Worm (Caenorhabditis elegans): Measurements from ENCODE around the gene sul-2.

The sul-2 gene

DNA sequence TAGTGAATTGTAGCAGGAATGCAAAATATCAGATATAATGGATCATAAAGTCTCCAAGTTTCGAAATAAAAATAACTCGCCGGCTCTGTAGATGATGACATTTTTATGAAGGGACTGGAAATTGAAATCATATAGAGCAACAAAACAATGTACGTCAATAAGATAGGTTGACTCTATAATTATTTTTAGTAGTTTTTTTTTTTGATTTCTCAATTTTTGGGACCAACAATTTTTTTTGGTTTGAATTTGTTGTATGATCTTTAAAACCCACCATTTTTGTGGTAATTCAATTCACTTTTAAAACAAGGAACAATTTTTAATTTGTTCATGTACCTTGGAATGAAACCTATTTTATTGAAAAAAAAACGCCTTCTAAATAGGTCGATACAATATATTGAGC, 32.5 kb downstream of the sul-2 start, which contains the start of gene F20D6.12:
Gene F20D6.12 (minus strand): TSS at position 101 of the 400 bp plus-strand sequence.
- TF ChIP-seq ztf-23 (GFP tag; IDR thresholded peaks at IDR 0.05), result no peak
- no peak for TF ChIP-seq ref-1 (GFP tag; conservative IDR thresholded peaks at IDR 0.05)
- no peak for TF ChIP-seq klf-2 (GFP tag; conservative IDR thresholded peaks at IDR 0.05)
- no peak for TF ChIP-seq flt-1 (GFP tag; IDR thresholded peaks at IDR 0.05)

DNA sequence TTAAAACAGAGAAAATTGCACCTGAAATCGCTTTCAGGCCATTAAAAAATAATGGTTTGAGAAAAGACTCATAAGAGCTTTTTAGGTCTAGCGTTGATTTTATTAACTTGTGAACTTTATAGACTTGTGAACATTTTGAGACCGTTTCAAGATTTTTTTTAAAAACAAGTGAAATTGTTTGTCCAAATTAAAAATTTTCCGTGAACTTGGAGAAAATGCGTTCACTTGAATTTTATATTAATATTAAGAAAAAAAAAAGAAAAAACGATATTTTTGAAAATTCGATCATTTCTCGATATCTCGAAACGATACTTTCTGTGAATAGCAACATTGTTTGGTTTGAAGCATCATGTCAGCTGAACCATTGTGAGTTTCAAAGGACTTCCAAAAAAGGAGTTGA, 32.9 kb downstream of the sul-2 start, which contains the start of gene F20D6.1:
Gene F20D6.1 (plus strand): TSS at position 301 of the 400 bp plus-strand sequence.
- TF ChIP-seq klf-2 (GFP tag; conservative IDR thresholded peaks at IDR 0.05) (no peak), T22C8.4 (GFP tag; IDR thresholded peaks at IDR 0.05) (no peak), ztf-23 (GFP tag; IDR thresholded peaks at IDR 0.05) (no peak), flt-1 (GFP tag; IDR thresholded peaks at IDR 0.05) (no peak), med-1 (GFP tag; optimal IDR thresholded peaks at IDR 0.05; ENCODE audit: insufficient read depth) (no peak), ref-1 (GFP tag; conservative IDR thresholded peaks at IDR 0.05) (no peak), cog-1 (tag; optimal IDR thresholded peaks at IDR 0.05) (no peak), tab-1 (GFP tag; IDR thresholded peaks at IDR 0.05) (no peak), ztf-29 (GFP tag; IDR thresholded peaks at IDR 0.05) (no peak)

DNA sequence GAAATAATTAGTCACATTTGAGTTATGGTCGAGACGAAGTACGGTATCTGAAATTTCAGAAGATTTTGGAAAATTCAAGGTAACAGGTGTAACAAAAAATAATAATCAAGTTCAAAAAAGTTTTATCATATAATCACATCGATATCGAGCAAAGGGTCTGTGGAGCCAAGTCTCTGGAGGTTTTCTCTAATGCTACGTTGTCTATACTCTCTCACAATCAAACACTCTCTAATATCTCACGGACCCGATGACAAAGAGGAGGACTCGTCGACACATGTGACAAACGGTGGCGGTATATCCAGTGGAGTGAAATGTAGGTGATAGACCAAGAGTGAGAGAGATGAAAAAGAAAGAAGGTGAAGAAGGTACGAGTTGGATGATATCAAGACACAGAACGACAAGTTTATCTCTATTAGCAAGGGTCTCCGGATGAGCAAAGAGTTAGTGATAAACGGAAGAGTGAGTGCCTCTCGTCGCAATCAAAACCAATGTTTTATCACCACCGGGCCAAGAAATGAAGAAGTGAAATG, 38.4 kb downstream of the sul-2 start, which contains the start of gene F20D6.10:
Gene F20D6.10 (minus strand): TSS at position 51 of the 530 bp plus-strand sequence.
- TF ChIP-seq ztf-23 (GFP tag; IDR thresholded peaks at IDR 0.05) (no peak), med-1 (GFP tag; optimal IDR thresholded peaks at IDR 0.05; ENCODE audit: insufficient read depth) (no peak), T22C8.4 (GFP tag; IDR thresholded peaks at IDR 0.05) (no peak), ztf-29 (GFP tag; IDR thresholded peaks at IDR 0.05) (no peak), cog-1 (tag; optimal IDR thresholded peaks at IDR 0.05) (no peak), ref-1 (GFP tag; conservative IDR thresholded peaks at IDR 0.05) (no peak), flt-1 (GFP tag; IDR thresholded peaks at IDR 0.05) (no peak)

DNA sequence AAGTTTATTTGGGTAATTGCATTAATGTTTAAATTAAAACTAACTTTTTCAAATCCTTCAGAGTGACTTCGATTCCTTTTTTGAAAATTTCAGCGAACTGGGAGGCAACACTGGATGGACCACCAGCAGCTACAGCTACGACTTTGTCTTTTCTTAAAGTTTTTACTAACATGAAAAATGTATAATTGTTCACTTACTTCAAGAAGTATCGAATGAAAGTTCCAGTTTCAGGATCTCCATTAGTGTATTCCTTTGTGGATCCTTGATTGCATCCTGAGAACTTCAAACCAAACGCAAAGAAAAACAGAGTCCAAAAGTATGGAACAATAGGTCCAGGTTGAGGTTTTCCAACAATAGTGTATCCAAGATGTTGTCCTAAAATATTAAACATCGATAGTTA, 39.4 kb downstream of the sul-2 start:
- TF ChIP-seq klf-2 (GFP tag; conservative IDR thresholded peaks at IDR 0.05) (no peak), ref-1 (GFP tag; conservative IDR thresholded peaks at IDR 0.05) (no peak), cog-1 (tag; optimal IDR thresholded peaks at IDR 0.05) (no peak), ztf-29 (GFP tag; IDR thresholded peaks at IDR 0.05) (no peak), T22C8.4 (GFP tag; IDR thresholded peaks at IDR 0.05) (no peak), med-1 (GFP tag; optimal IDR thresholded peaks at IDR 0.05; ENCODE audit: insufficient read depth) (no peak), ztf-23 (GFP tag; IDR thresholded peaks at IDR 0.05) (no peak), flt-1 (GFP tag; IDR thresholded peaks at IDR 0.05) (no peak), tab-1 (GFP tag; IDR thresholded peaks at IDR 0.05) (no peak)

DNA sequence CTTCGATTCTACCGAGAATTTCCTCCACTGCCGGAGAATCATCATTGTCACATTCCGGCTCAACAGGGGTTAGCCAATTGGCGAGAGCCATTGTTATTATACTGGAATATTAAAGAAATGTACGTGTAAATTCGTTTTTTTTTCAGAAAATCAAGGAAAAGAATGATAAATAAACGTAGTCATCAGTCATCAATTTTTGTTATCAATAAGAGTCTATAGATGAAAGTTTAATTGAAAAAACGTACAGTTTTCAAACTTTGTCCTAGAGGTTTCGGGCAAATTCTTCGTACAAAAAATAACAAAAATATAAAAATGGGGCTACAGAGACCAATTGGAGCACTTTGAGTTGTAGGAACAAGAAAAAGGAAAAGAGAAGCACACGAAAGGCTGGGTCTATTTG, 41.4 kb downstream of the sul-2 start, which contains the start of gene F20D6.11:
Gene F20D6.11 (minus strand): TSS at position 101 of the 400 bp plus-strand sequence.
- no peak for TF ChIP-seq cog-1 (tag; optimal IDR thresholded peaks at IDR 0.05)
- no peak for TF ChIP-seq med-1 (GFP tag; optimal IDR thresholded peaks at IDR 0.05; ENCODE audit: insufficient read depth)
- TF ChIP-seq klf-2 (GFP tag; conservative IDR thresholded peaks at IDR 0.05), result no peak
- no peak for TF ChIP-seq flt-1 (GFP tag; IDR thresholded peaks at IDR 0.05)
- no peak for TF ChIP-seq ztf-29 (GFP tag; IDR thresholded peaks at IDR 0.05)
- no peak for TF ChIP-seq T22C8.4 (GFP tag; IDR thresholded peaks at IDR 0.05)
- TF ChIP-seq tab-1 (GFP tag; IDR thresholded peaks at IDR 0.05), result no peak
- TF ChIP-seq ref-1 (GFP tag; conservative IDR thresholded peaks at IDR 0.05), result no peak
- TF ChIP-seq ztf-23 (GFP tag; IDR thresholded peaks at IDR 0.05), result no peak

DNA sequence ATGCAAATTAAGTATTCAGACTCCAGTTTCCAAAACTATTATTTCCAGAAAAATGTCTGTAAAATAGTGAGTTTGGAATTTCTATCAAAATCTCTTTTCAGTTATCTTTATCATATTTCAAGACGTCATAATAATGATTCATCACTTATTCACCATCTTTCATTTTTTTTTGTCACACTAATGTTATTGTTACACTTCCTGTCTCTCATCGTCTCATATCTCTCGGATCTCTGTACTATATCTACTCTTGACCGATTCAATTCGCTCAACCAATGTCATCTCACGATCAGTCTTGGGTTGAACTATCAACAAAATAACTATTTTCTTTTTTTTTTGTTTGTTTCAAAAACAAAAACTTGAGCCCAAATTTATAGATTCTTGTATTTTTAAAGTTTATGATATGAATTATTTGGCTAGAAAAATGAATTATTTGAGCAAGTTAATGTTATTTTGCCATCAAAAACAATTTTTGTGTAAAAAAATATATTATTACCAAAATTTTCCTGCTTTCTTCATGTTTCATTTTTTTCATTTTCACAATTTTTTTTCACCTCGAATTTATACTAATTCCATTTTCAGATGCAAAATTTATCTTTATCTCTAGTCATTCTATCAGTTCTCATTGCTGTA, 43.8 kb downstream of the sul-2 start, which contains the start of gene cri-2:
Gene cri-2 (plus strand): TSS at position 580 of the 630 bp plus-strand sequence.
- TF ChIP-seq ztf-29 (GFP tag; IDR thresholded peaks at IDR 0.05), result no peak
- TF ChIP-seq med-1 (GFP tag; optimal IDR thresholded peaks at IDR 0.05; ENCODE audit: insufficient read depth), result no peak
- no peak for TF ChIP-seq cog-1 (tag; optimal IDR thresholded peaks at IDR 0.05)
- TF ChIP-seq ref-1 (GFP tag; conservative IDR thresholded peaks at IDR 0.05), result no peak
- TF ChIP-seq ztf-23 (GFP tag; IDR thresholded peaks at IDR 0.05), result no peak
- no peak for TF ChIP-seq tab-1 (GFP tag; IDR thresholded peaks at IDR 0.05)
- no peak for TF ChIP-seq klf-2 (GFP tag; conservative IDR thresholded peaks at IDR 0.05)
- TF ChIP-seq T22C8.4 (GFP tag; IDR thresholded peaks at IDR 0.05), result no peak
- TF ChIP-seq flt-1 (GFP tag; IDR thresholded peaks at IDR 0.05), result no peak

DNA sequence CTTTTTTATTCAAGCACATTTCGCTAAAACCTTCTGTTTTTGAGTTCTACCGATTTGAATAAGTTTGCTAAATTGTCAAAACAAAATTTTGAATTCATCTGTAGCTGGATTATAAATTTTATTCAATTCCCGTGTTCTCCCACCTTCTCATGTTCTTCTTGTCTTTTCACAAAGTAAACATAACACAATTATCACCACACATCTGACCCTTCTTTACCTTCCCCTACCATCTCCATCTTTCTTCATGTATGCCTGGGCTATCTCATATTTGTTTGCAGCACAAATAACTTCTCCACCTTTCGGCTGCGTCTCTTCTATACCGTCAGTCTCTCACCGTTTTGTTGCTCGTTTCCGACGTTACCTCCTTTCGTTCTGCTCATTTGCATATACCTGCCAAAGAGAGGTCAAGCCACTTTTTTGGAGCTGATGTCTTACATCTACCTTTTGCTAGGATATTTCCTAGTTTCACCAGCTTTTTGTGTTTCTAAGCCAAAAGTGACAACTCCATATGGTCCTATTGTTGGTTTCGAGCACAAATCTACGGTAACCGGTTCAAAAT, 45.6 kb downstream of the sul-2 start, which contains the start of gene cest-17:
Gene cest-17 (plus strand): TSS at position 248 of the 559 bp plus-strand sequence.
- TF ChIP-seq tab-1 (GFP tag; IDR thresholded peaks at IDR 0.05), result no peak
- TF ChIP-seq T22C8.4 (GFP tag; IDR thresholded peaks at IDR 0.05), result no peak
- no peak for TF ChIP-seq cog-1 (tag; optimal IDR thresholded peaks at IDR 0.05)
- no peak for TF ChIP-seq ref-1 (GFP tag; conservative IDR thresholded peaks at IDR 0.05)
- no peak for TF ChIP-seq flt-1 (GFP tag; IDR thresholded peaks at IDR 0.05)
- no peak for TF ChIP-seq ztf-23 (GFP tag; IDR thresholded peaks at IDR 0.05)
- TF ChIP-seq ztf-29 (GFP tag; IDR thresholded peaks at IDR 0.05), result no peak
- TF ChIP-seq klf-2 (GFP tag; conservative IDR thresholded peaks at IDR 0.05), result no peak
- no peak for TF ChIP-seq med-1 (GFP tag; optimal IDR thresholded peaks at IDR 0.05; ENCODE audit: insufficient read depth)

DNA sequence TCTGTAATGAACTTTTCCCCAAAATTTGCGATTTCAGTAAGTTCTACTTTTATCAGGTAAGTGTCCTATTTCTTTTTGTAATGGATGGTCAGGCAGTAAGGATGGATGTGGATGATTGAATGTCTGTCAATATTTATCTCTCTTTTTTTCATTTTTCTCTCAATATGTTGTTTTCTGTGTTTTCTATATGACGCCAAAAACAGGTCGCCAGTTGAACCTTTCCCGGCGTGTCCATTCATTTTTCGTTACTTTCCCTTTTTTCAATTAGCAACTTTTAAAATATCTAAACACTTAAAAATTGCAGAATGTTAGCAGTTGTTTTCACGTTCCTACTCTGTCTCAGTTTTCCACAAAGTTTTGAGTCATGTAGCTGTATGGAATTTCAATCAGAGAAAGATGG, 49.4 kb downstream of the sul-2 start, which contains the start of gene timp-1:
Gene timp-1 (plus strand): TSS at position 305 of the 400 bp plus-strand sequence.
- TF ChIP-seq cog-1 (tag; optimal IDR thresholded peaks at IDR 0.05) (no peak), flt-1 (GFP tag; IDR thresholded peaks at IDR 0.05) (no peak), med-1 (GFP tag; optimal IDR thresholded peaks at IDR 0.05; ENCODE audit: insufficient read depth) (no peak), ref-1 (GFP tag; conservative IDR thresholded peaks at IDR 0.05) (no peak), tab-1 (GFP tag; IDR thresholded peaks at IDR 0.05) (no peak), klf-2 (GFP tag; conservative IDR thresholded peaks at IDR 0.05) (no peak), T22C8.4 (GFP tag; IDR thresholded peaks at IDR 0.05) (no peak), ztf-23 (GFP tag; IDR thresholded peaks at IDR 0.05) (no peak), ztf-29 (GFP tag; IDR thresholded peaks at IDR 0.05) (no peak)

All from whole organism, midembryonic.